Worm (Caenorhabditis elegans): ENCODE data around the gene daf-11.
A peak's percentile ranks its signal among the peaks of the same experiment; 100 is the strongest.

DNA sequence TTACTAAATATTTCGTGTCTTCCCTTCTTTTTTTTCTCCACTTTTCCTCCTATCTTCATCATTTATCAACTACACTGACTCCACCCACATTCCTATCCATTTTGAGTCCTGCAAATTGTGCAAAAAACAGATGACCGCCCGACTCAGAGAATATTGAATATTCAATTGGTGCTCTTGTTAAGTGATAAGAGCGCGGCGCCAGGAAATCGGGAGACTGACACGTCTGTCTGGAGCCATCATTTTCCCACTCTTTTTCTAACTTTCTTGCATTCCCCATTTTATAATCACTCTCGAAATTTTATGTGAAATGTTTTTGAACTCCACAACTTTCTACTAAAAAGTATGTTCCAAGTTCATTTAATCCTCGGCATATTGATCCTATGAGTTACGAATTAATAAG, 30.0 kb upstream of the daf-11 start:
- TF ChIP-seq ceh-16 (tag; optimal IDR thresholded peaks at IDR 0.05) (no peak), ama-1 (optimal IDR thresholded peaks at IDR 0.05) (no peak), zag-1 (tag; optimal IDR thresholded peaks at IDR 0.05) (no peak), elt-3 (tag; optimal IDR thresholded peaks at IDR 0.05) (no peak), daf-12 (tag; optimal IDR thresholded peaks at IDR 0.05) (no peak), egl-27 (tag; optimal IDR thresholded peaks at IDR 0.05) (no peak), unc-62 (GFP tag; optimal IDR thresholded peaks at IDR 0.05) (no peak), pha-4 (tag; optimal IDR thresholded peaks at IDR 0.05) (no peak), elt-2 (tag; optimal IDR thresholded peaks at IDR 0.05) (peak; percentile 64)
